Worm (Caenorhabditis elegans): ENCODE results near the gene Y54F10AM.8.
A peak's percentile ranks its signal among the peaks of the same experiment; 100 is the strongest.

Gene Y54F10AM.8

ce11 chrIII:2532716-2533115 lies 24.9 kb upstream of the Y54F10AM.8 start:
- TF ChIP-seq ztf-11 (tag; optimal IDR thresholded peaks at IDR 0.05) (peak; percentile 68), unc-62 (GFP tag; optimal IDR thresholded peaks at IDR 0.05) (peak; percentile 66), unc-120 (tag; optimal IDR thresholded peaks at IDR 0.05; ENCODE audit: poor library complexity, severe bottlenecking) (no peak), mep-1 (tag; optimal IDR thresholded peaks at IDR 0.05) (peak; percentile 31), mls-2 (tag; optimal IDR thresholded peaks at IDR 0.05) (peak; percentile 55), lin-13 (tag; optimal IDR thresholded peaks at IDR 0.05) (peak; percentile 41), cnd-1 (tag; optimal IDR thresholded peaks at IDR 0.05) (peak; percentile 35), ceh-39 (tag; optimal IDR thresholded peaks at IDR 0.05) (peak; percentile 34), ceh-83 (GFP tag; optimal IDR thresholded peaks at IDR 0.05) (no peak), ces-1 (GFP tag; optimal IDR thresholded peaks at IDR 0.05) (peak; percentile 77), nhr-76 (tag; optimal IDR thresholded peaks at IDR 0.05) (no peak), snpc-4 (tag; optimal IDR thresholded peaks at IDR 0.05) (no peak)

ce11 chrIII:2530313-2530712 lies 22.5 kb upstream of the Y54F10AM.8 start, which contains the start of gene cone-1:
cone-1 (plus strand) TSS chrIII:2530613.
- TF ChIP-seq nhr-237 (tag; optimal IDR thresholded peaks at IDR 0.05) (no peak), elt-3 (tag; optimal IDR thresholded peaks at IDR 0.05) (no peak), nhr-28 (tag; optimal IDR thresholded peaks at IDR 0.05) (no peak), mep-1 (tag; optimal IDR thresholded peaks at IDR 0.05) (no peak), sptf-1 (tag; optimal IDR thresholded peaks at IDR 0.05) (no peak), zip-8 (tag; optimal IDR thresholded peaks at IDR 0.05) (no peak), nhr-12 (tag; optimal IDR thresholded peaks at IDR 0.05) (no peak), lin-32 (GFP tag; optimal IDR thresholded peaks at IDR 0.05) (no peak), ces-1 (GFP tag; optimal IDR thresholded peaks at IDR 0.05) (no peak), tbx-8 (GFP tag; optimal IDR thresholded peaks at IDR 0.05) (no peak), blmp-1 (tag; optimal IDR thresholded peaks at IDR 0.05) (no peak)

DNA sequence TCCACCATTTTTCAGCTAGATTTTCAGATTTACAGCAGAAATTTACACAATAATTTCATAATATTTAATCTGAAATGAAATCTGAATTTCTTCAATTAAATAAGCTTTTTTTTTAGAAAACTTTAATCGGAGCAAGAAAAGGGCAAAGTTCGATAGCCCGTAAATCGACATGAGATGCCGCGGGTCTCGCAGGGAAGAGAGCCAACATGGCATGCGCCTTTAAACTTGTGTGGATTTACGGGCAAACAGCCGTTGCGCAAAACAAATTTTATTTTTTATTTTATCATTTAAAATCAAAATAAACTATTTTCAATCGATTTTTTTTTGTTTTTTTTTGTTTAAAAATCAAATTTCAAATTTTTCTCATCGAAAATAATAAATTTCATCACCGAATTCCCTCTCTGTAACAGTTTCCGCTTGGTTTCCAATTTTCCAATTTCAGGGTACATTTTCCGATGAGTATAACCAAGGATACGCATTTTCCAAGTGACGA lies 20.9 kb upstream of the Y54F10AM.8 start, which contains the start of the genes Y54F10AM.15, rbc-2 and ndua-8:
Y54F10AM.15 (minus strand) TSS at position 59 of the 493 bp plus-strand sequence.
rbc-2 (minus strand) TSS at position 69 of the 493 bp plus-strand sequence.
ndua-8 (plus strand) TSS at position 443 of the 493 bp plus-strand sequence.
- TF ChIP-seq nhr-12 (tag; optimal IDR thresholded peaks at IDR 0.05) (no peak), nhr-2 (tag; optimal IDR thresholded peaks at IDR 0.05) (peak; percentile 29), ham-2 (GFP tag; optimal IDR thresholded peaks at IDR 0.05) (peak; percentile 8), unc-62 (GFP tag; optimal IDR thresholded peaks at IDR 0.05) (peak; percentile 46), bed-3 (GFP tag; optimal IDR thresholded peaks at IDR 0.05) (no peak), unc-120 (tag; optimal IDR thresholded peaks at IDR 0.05; ENCODE audit: poor library complexity, severe bottlenecking) (peak; percentile 84), lin-13 (tag; optimal IDR thresholded peaks at IDR 0.05) (peak; percentile 96), drap-1 (GFP tag; optimal IDR thresholded peaks at IDR 0.05) (no peak), nhr-237 (tag; optimal IDR thresholded peaks at IDR 0.05) (peak; percentile 88), ces-1 (GFP tag; optimal IDR thresholded peaks at IDR 0.05) (peak; percentile 67), M03D4.4 (tag; optimal IDR thresholded peaks at IDR 0.05) (peak; percentile 7), pha-4 (tag; optimal IDR thresholded peaks at IDR 0.05) (peak; percentile 77), mep-1 (tag; optimal IDR thresholded peaks at IDR 0.05) (peak; percentile 97), lsy-2 (tag; optimal IDR thresholded peaks at IDR 0.05) (peak; percentile 91), blmp-1 (tag; optimal IDR thresholded peaks at IDR 0.05) (no peak), unc-39 (tag; optimal IDR thresholded peaks at IDR 0.05) (no peak), zip-8 (tag; optimal IDR thresholded peaks at IDR 0.05) (no peak), ztf-11 (tag; optimal IDR thresholded peaks at IDR 0.05) (peak; percentile 12), nhr-76 (tag; optimal IDR thresholded peaks at IDR 0.05) (no peak), mab-5 (tag; optimal IDR thresholded peaks at IDR 0.05) (peak; percentile 0), ceh-39 (tag; optimal IDR thresholded peaks at IDR 0.05) (peak; percentile 83), hlh-1 (tag; optimal IDR thresholded peaks at IDR 0.05) (peak; percentile 66)

DNA sequence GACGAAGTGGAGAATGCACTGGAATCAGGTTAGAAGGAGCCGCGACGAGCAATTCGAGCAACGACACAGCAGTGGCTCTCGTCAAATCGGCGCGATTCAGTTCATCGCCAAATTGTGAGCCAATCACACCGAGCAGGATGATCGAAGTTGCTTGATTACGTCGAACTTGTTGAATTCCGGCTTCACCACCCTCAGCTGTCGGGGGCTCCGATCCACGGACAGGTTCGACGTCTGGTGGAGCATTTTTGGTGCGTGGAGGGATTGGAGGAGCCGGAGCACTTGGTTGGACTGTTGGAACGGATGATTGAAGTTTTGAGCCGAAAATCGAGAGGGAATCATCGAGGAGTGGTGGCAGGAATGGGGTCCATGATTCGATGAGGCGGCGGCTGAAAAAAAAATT lies 7.7 kb upstream of the Y54F10AM.8 start:
- no peak for TF ChIP-seq flh-1 (GFP tag; optimal IDR thresholded peaks at IDR 0.05)
- TF ChIP-seq cnd-1 (tag; optimal IDR thresholded peaks at IDR 0.05) = no peak
- TF ChIP-seq ceh-39 (tag; optimal IDR thresholded peaks at IDR 0.05) = no peak
- TF ChIP-seq mls-2 (tag; optimal IDR thresholded peaks at IDR 0.05) = no peak
- no peak for TF ChIP-seq unc-62 (GFP tag; optimal IDR thresholded peaks at IDR 0.05)
- TF ChIP-seq elt-1 (tag; optimal IDR thresholded peaks at IDR 0.05; ENCODE audit: borderline replicate concordance, insufficient read depth) = no peak
- no peak for TF ChIP-seq snpc-4 (tag; optimal IDR thresholded peaks at IDR 0.05)
- no peak for TF ChIP-seq elt-3 (tag; optimal IDR thresholded peaks at IDR 0.05)
- TF ChIP-seq lsy-2 (tag; optimal IDR thresholded peaks at IDR 0.05) = no peak
